Worm (Caenorhabditis elegans): ENCODE measurements around the gene C10G8.4.
A peak's percentile ranks its signal among the peaks of the same experiment; 100 is the strongest.

The C10G8.4 gene

ce11 chrV:5314104-5314503 is 2.4 kb downstream of the C10G8.4 start, which contains the start of gene C10G8.2:
Gene C10G8.2, plus strand, starts transcription at chrV:5314404.
- TF ChIP-seq blmp-1 (tag; optimal IDR thresholded peaks at IDR 0.05): no peak
- TF ChIP-seq nhr-76 (tag; optimal IDR thresholded peaks at IDR 0.05): no peak
- no peak for TF ChIP-seq nhr-12 (tag; optimal IDR thresholded peaks at IDR 0.05)
- no peak for TF ChIP-seq elt-1 (tag; optimal IDR thresholded peaks at IDR 0.05; ENCODE audit: borderline replicate concordance, insufficient read depth)

ce11 chrV:5318349-5318748 is 6.6 kb downstream of the C10G8.4 start:
- TF ChIP-seq hlh-1 (tag; optimal IDR thresholded peaks at IDR 0.05): peak; percentile 41
- peak; percentile 80 for TF ChIP-seq unc-62 (GFP tag; optimal IDR thresholded peaks at IDR 0.05)
- no peak for TF ChIP-seq nhr-76 (tag; optimal IDR thresholded peaks at IDR 0.05)
- no peak for TF ChIP-seq ceh-39 (tag; optimal IDR thresholded peaks at IDR 0.05)
- TF ChIP-seq M03D4.4 (tag; optimal IDR thresholded peaks at IDR 0.05): no peak
- no peak for TF ChIP-seq lsy-2 (tag; optimal IDR thresholded peaks at IDR 0.05)
- TF ChIP-seq mab-5 (tag; optimal IDR thresholded peaks at IDR 0.05): no peak

ce11 chrV:5319477-5319876 is 7.7 kb downstream of the C10G8.4 start, which contains the start of gene ceh-34:
Gene ceh-34, minus strand, starts transcription at chrV:5319577.
- TF ChIP-seq flh-1 (GFP tag; optimal IDR thresholded peaks at IDR 0.05) (no peak), hlh-1 (tag; optimal IDR thresholded peaks at IDR 0.05) (no peak), nhr-237 (tag; optimal IDR thresholded peaks at IDR 0.05) (no peak), ceh-39 (tag; optimal IDR thresholded peaks at IDR 0.05) (no peak), elt-3 (tag; optimal IDR thresholded peaks at IDR 0.05) (no peak), elt-1 (tag; optimal IDR thresholded peaks at IDR 0.05; ENCODE audit: borderline replicate concordance, insufficient read depth) (no peak), mep-1 (tag; optimal IDR thresholded peaks at IDR 0.05) (no peak), zip-8 (tag; optimal IDR thresholded peaks at IDR 0.05) (no peak), blmp-1 (tag; optimal IDR thresholded peaks at IDR 0.05) (no peak), nhr-2 (tag; optimal IDR thresholded peaks at IDR 0.05) (no peak), nhr-12 (tag; optimal IDR thresholded peaks at IDR 0.05) (no peak), cnd-1 (tag; optimal IDR thresholded peaks at IDR 0.05) (no peak)

ce11 chrV:5322815-5323214 is 11.1 kb downstream of the C10G8.4 start:
- no peak for TF ChIP-seq unc-39 (tag; optimal IDR thresholded peaks at IDR 0.05)
- TF ChIP-seq ceh-83 (GFP tag; optimal IDR thresholded peaks at IDR 0.05): no peak
- no peak for TF ChIP-seq ztf-11 (tag; optimal IDR thresholded peaks at IDR 0.05)
- no peak for TF ChIP-seq lin-32 (GFP tag; optimal IDR thresholded peaks at IDR 0.05)

- TF ChIP-seq cnd-1 (tag; optimal IDR thresholded peaks at IDR 0.05) (no peak), mep-1 (tag; optimal IDR thresholded peaks at IDR 0.05) (no peak), zip-8 (tag; optimal IDR thresholded peaks at IDR 0.05) (peak; percentile 32), nhr-12 (tag; optimal IDR thresholded peaks at IDR 0.05) (no peak), pha-4 (tag; optimal IDR thresholded peaks at IDR 0.05) (no peak), nhr-76 (tag; optimal IDR thresholded peaks at IDR 0.05) (no peak), unc-39 (tag; optimal IDR thresholded peaks at IDR 0.05) (no peak), ceh-83 (GFP tag; optimal IDR thresholded peaks at IDR 0.05) (no peak)
These were observed 12.8 kb downstream of the C10G8.4 start, which contains the start of gene ceh-33 for ce11 chrV:5324566-5324965. Gene ceh-33, minus strand, starts transcription at chrV:5324666.

ce11 chrV:5328314-5328713 is 16.6 kb downstream of the C10G8.4 start, which contains the start of gene C10G8.8:
Gene C10G8.8, minus strand, starts transcription at chrV:5328414.
- TF ChIP-seq sem-2 (GFP tag; optimal IDR thresholded peaks at IDR 0.05) (no peak), ztf-11 (tag; optimal IDR thresholded peaks at IDR 0.05) (no peak), bed-3 (GFP tag; optimal IDR thresholded peaks at IDR 0.05) (no peak), nhr-12 (tag; optimal IDR thresholded peaks at IDR 0.05) (no peak), sptf-1 (tag; optimal IDR thresholded peaks at IDR 0.05) (no peak), lsy-2 (tag; optimal IDR thresholded peaks at IDR 0.05) (no peak), zip-8 (tag; optimal IDR thresholded peaks at IDR 0.05) (no peak), elt-1 (tag; optimal IDR thresholded peaks at IDR 0.05; ENCODE audit: borderline replicate concordance, insufficient read depth) (no peak), lin-13 (tag; optimal IDR thresholded peaks at IDR 0.05) (no peak), pha-4 (tag; optimal IDR thresholded peaks at IDR 0.05) (no peak), nhr-2 (tag; optimal IDR thresholded peaks at IDR 0.05) (no peak), mab-5 (tag; optimal IDR thresholded peaks at IDR 0.05) (no peak), ceh-39 (tag; optimal IDR thresholded peaks at IDR 0.05) (no peak), mls-2 (tag; optimal IDR thresholded peaks at IDR 0.05) (no peak), unc-120 (tag; optimal IDR thresholded peaks at IDR 0.05; ENCODE audit: poor library complexity, severe bottlenecking) (no peak), drap-1 (GFP tag; optimal IDR thresholded peaks at IDR 0.05) (no peak), ces-1 (GFP tag; optimal IDR thresholded peaks at IDR 0.05) (no peak), tbx-8 (GFP tag; optimal IDR thresholded peaks at IDR 0.05) (no peak)
